Worm (Caenorhabditis elegans): ENCODE data around the gene srbc-27.
A peak's percentile ranks its signal among the peaks of the same experiment; 100 is the strongest.
"Not testable (repeated sequence)": the region's sequence is repeated elsewhere in the genome, so short reads cannot be mapped to it uniquely, and the experiment has no call there.

srbc-27 gene

ce11 chrV:17430903-17431302 lies at the start of gene srbc-27:
TSS of gene srbc-27 (plus strand) at chrV:17431203.
- TF ChIP-seq fkh-10 (GFP tag; optimal IDR thresholded peaks at IDR 0.05) (no peak), tbx-2 (tag; optimal IDR thresholded peaks at IDR 0.05) (no peak), lin-15B (tag; optimal IDR thresholded peaks at IDR 0.05) (no peak), nhr-25 (tag; optimal IDR thresholded peaks at IDR 0.05) (no peak), elt-3 (tag; optimal IDR thresholded peaks at IDR 0.05) (no peak), nhr-12 (tag; optimal IDR thresholded peaks at IDR 0.05) (no peak), nhr-28 (tag; optimal IDR thresholded peaks at IDR 0.05) (no peak)

- TF ChIP-seq mml-1 (tag; optimal IDR thresholded peaks at IDR 0.05) = no peak
- no peak for TF ChIP-seq nhr-67 (tag; optimal IDR thresholded peaks at IDR 0.05)
- no peak for TF ChIP-seq jun-1 (tag; optimal IDR thresholded peaks at IDR 0.05)
- no peak for TF ChIP-seq nhr-43 (tag; optimal IDR thresholded peaks at IDR 0.05; ENCODE audit: poor library complexity, severe bottlenecking)
- no peak for TF ChIP-seq daf-12 (tag; optimal IDR thresholded peaks at IDR 0.05)
- TF ChIP-seq egl-5 (tag; optimal IDR thresholded peaks at IDR 0.05) = no peak
- TF ChIP-seq eor-1 (tag; optimal IDR thresholded peaks at IDR 0.05) = no peak
- TF ChIP-seq unc-39 (tag; optimal IDR thresholded peaks at IDR 0.05) = no peak
- no peak for TF ChIP-seq nhr-12 (tag; optimal IDR thresholded peaks at IDR 0.05)
- no peak for TF ChIP-seq R02D3.7 (tag; optimal IDR thresholded peaks at IDR 0.05)
- TF ChIP-seq nhr-25 (tag; optimal IDR thresholded peaks at IDR 0.05) = no peak
- TF ChIP-seq aly-2 (tag; optimal IDR thresholded peaks at IDR 0.05) = no peak
- TF ChIP-seq sea-2 (GFP tag; optimal IDR thresholded peaks at IDR 0.05) = no peak
- no peak for TF ChIP-seq snpc-4 (tag; optimal IDR thresholded peaks at IDR 0.05)
Observed at ce11 chrV:17395374-17395773, 35.6 kb upstream of the srbc-27 start, which contains the start of gene srh-120. TSS of gene srh-120 (plus strand) at chrV:17395674.

DNA sequence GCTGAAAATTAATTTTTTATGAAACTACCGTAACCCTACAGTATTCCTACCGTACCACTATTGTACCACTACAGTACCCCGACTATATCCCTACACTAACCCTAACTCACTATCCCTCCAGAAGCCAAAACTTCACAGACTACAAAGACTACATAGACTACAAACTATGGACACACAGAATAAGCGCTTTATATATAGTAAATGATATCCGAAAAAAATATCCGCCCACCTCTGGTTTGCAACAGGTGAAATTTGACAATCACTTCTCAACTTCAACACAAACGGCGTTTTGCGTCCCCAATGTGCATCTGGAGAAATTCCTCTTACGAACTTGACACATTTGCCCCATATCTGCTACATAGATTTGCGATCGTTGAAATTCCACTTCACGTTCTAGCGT lies 21.0 kb upstream of the srbc-27 start, which contains the start of gene srh-132:
Gene srh-132, plus strand, starts transcription at position 301 of the 400 bp plus-strand sequence.
- not testable (repeated sequence) for TF ChIP-seq nfya-1 (tag; optimal IDR thresholded peaks at IDR 0.05; ENCODE audit: insufficient read depth); daf-12 (tag; optimal IDR thresholded peaks at IDR 0.05); R02D3.7 (tag; optimal IDR thresholded peaks at IDR 0.05)

DNA sequence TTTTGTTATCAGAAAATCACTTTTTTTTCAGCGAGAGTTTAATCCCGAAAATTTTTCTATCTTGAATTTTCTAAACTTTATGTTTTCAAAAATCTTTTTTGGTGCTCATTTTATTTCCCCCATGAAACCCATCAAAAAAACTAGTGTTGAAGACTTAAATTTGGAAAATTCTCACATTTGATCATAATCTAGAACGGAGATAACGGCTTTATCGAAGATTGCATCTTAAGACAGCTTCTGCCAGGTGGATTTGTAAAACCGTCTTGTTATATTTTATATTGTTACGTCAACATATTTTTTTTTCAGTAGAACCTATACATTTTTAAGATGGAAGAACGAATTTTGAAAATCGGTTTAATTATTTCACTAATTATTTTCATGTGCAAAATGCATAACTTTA lies 16.1 kb upstream of the srbc-27 start, which contains the start of gene T27C5.12:
Gene T27C5.12, plus strand, starts transcription at position 301 of the 400 bp plus-strand sequence.
- TF ChIP-seq nhr-12 (tag; optimal IDR thresholded peaks at IDR 0.05) (no peak), ceh-28 (tag; optimal IDR thresholded peaks at IDR 0.05) (no peak), nhr-28 (tag; optimal IDR thresholded peaks at IDR 0.05) (no peak)

DNA sequence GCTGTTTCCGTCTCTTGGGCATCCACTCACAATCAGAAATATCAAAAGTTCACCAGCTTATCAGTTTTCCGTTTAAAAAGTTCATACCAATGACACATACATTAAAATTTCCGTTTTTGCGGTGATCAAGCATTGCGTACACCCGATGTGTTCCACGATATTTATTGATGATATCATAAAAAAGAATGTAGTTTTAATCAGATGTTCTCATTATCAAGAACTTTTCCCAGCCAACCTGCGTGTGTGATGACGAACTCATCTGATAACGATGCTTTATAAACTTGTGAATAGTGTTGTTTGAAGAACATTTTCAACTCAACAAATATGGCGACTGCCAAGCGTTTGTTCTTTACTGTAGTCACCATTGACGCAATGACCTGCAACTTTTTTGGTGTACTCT lies 14.2 kb upstream of the srbc-27 start, which contains the start of gene clc-21:
Gene clc-21, plus strand, starts transcription at position 301 of the 400 bp plus-strand sequence.
- TF ChIP-seq jun-1 (tag; optimal IDR thresholded peaks at IDR 0.05) (no peak), mdl-1 (tag; optimal IDR thresholded peaks at IDR 0.05) (no peak), elt-2 (tag; optimal IDR thresholded peaks at IDR 0.05) (peak; percentile 56)

- TF ChIP-seq ama-1 (optimal IDR thresholded peaks at IDR 0.05) = no peak
- TF ChIP-seq lsy-12 (tag; optimal IDR thresholded peaks at IDR 0.05) = no peak
- no peak for TF ChIP-seq fkh-2 (tag; optimal IDR thresholded peaks at IDR 0.05)
- no peak for TF ChIP-seq R02D3.7 (tag; optimal IDR thresholded peaks at IDR 0.05)
- no peak for TF ChIP-seq aly-2 (tag; optimal IDR thresholded peaks at IDR 0.05)
- no peak for TF ChIP-seq unc-39 (tag; optimal IDR thresholded peaks at IDR 0.05)
- TF ChIP-seq ceh-16 (tag; optimal IDR thresholded peaks at IDR 0.05) = no peak
- TF ChIP-seq eor-1 (tag; optimal IDR thresholded peaks at IDR 0.05) = no peak
- no peak for TF ChIP-seq pha-4 (tag; optimal IDR thresholded peaks at IDR 0.05)
- TF ChIP-seq nhr-12 (tag; optimal IDR thresholded peaks at IDR 0.05) = no peak
- no peak for TF ChIP-seq unc-62 (GFP tag; optimal IDR thresholded peaks at IDR 0.05)
- no peak for TF ChIP-seq egl-5 (tag; optimal IDR thresholded peaks at IDR 0.05)
Observed at ce11 chrV:17429262-17429661, 1.7 kb upstream of the srbc-27 start.

DNA sequence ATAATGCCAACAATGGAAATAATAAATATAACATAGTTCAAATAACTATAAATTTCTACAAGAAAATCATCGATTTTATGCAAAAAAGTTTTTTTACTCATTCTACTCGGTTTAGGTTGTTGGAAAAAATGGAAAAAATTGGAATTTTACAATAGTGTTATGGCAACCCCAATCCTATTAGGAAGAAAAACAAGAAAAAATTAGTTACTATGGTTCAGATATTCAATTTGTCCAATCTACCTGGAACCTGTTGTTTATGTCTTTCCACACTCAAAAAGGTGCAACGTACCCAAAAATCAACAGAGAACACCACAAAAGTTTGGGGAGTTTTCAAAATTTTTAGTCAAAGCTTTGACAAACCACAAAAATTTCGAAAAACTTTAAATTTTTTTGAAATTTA lies 937 bp upstream of the srbc-27 start, which contains the start of gene T27C5.10:
Gene T27C5.10, minus strand, starts transcription at position 101 of the 400 bp plus-strand sequence.
- TF ChIP-seq pha-4 (tag; optimal IDR thresholded peaks at IDR 0.05) (no peak), nhr-11 (tag; optimal IDR thresholded peaks at IDR 0.05) (no peak), zag-1 (tag; optimal IDR thresholded peaks at IDR 0.05) (no peak), ztf-4 (tag; optimal IDR thresholded peaks at IDR 0.05) (no peak), nhr-25 (tag; optimal IDR thresholded peaks at IDR 0.05) (no peak), mml-1 (tag; optimal IDR thresholded peaks at IDR 0.05) (no peak), daf-12 (tag; optimal IDR thresholded peaks at IDR 0.05) (no peak), egl-5 (tag; optimal IDR thresholded peaks at IDR 0.05) (no peak), nfya-1 (tag; optimal IDR thresholded peaks at IDR 0.05; ENCODE audit: insufficient read depth) (no peak), lin-15B (tag; optimal IDR thresholded peaks at IDR 0.05) (no peak)
